Worm (Caenorhabditis elegans): Measurements from ENCODE around the gene nit-1.

Gene nit-1

DNA sequence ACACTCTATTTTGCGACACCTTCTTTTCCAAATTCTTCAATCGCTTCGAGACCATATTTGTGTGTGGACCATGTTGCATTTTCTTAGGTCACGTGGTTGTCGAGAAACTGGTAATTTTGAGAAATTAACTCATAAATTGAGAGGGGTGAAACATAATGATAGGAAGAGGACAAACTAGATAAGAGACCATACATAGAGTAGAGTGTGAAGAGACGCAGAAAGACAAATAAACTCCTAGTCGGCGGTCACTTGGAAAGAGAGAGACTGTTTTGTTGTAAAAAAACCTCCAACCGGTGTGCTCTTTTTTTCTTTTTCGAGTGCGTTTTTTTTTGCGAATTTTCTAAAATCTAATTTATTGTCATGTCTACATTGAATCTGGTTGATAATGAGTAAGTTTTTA, 38.0 kb downstream of the nit-1 start, which contains the start of gene R10E9.3:
Gene R10E9.3 (plus strand): TSS at position 235 of the 400 bp plus-strand sequence.
- TF ChIP-seq mdl-1 (tag; optimal IDR thresholded peaks at IDR 0.05): peak in 1 of 2 experiments; percentile 5
- TF ChIP-seq pqm-1 (tag; optimal IDR thresholded peaks at IDR 0.05): no peak
- TF ChIP-seq nhr-28 (tag; optimal IDR thresholded peaks at IDR 0.05): no peak
- TF ChIP-seq elt-2 (tag; optimal IDR thresholded peaks at IDR 0.05): peak; percentile 10
- no peak for TF ChIP-seq efl-1 (optimal IDR thresholded peaks at IDR 0.05)
- peak in 1 of 2 experiments; percentile 83 for TF ChIP-seq efl-1 (GFP tag; optimal IDR thresholded peaks at IDR 0.05 in 1 of 2)
- peak in 1 of 2 experiments; percentile 40 for TF ChIP-seq lin-35 (GFP tag; optimal IDR thresholded peaks at IDR 0.05)
- TF ChIP-seq nhr-20 (tag; optimal IDR thresholded peaks at IDR 0.05): peak; percentile 32

DNA sequence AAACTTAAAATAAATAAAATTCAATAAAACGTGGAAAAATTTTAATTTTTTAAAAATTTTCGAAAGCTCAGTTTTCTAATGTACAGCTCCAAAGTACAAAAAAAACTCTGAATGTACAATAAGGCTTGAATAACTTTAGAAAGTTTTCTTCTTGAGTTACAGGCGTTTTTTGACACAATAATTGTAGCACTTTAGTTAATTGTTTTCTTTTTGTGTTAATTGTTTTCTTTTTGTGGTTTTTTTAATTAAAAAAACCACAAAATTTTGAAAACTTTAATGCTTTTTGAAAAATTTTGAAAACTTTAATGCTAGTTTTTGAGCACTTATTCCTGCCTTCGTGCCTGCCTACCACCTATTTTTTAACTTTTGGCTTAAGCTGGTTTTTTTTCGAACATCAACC, 42.2 kb downstream of the nit-1 start, which contains the start of gene R10E9.2:
Gene R10E9.2 (minus strand): TSS at position 101 of the 400 bp plus-strand sequence.
- TF ChIP-seq nhr-85 (tag) (peak; percentile 36), skn-1 (tag; optimal IDR thresholded peaks at IDR 0.05) (no peak), fkh-8 (tag; optimal IDR thresholded peaks at IDR 0.05) (no peak), mdl-1 (tag; optimal IDR thresholded peaks at IDR 0.05) (no peak)

DNA sequence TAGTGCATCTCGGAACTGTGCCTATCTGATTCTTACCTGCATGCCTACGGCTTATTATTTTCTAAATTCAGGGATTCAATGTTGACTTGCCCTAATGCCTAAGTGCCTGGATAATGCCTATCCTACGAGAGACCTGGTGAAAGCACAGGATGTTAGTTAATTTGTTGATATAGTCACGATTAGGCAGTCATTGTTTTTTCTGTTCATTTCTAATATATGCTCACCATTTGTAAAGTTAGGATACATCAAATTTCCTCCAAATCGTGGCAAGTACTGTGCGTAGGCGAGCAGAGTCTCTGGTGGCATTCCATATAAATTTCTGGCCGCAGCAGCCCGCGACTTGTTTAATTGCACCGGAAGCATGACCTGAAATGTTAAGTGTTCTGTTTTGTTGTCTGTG, 44.1 kb downstream of the nit-1 start:
- TF ChIP-seq mef-2 (tag; optimal IDR thresholded peaks at IDR 0.05) (no peak), ets-5 (GFP tag; IDR thresholded peaks at IDR 0.05) (no peak), nhr-20 (tag; optimal IDR thresholded peaks at IDR 0.05) (no peak), aly-2 (tag; optimal IDR thresholded peaks at IDR 0.05) (no peak), sox-4 (tag; optimal IDR thresholded peaks at IDR 0.05) (no peak), ztf-11 (tag; optimal IDR thresholded peaks at IDR 0.05) (no peak), ama-1 (optimal IDR thresholded peaks at IDR 0.05) (no peak), lin-14 (GFP tag; optimal IDR thresholded peaks at IDR 0.05) (no peak)

DNA sequence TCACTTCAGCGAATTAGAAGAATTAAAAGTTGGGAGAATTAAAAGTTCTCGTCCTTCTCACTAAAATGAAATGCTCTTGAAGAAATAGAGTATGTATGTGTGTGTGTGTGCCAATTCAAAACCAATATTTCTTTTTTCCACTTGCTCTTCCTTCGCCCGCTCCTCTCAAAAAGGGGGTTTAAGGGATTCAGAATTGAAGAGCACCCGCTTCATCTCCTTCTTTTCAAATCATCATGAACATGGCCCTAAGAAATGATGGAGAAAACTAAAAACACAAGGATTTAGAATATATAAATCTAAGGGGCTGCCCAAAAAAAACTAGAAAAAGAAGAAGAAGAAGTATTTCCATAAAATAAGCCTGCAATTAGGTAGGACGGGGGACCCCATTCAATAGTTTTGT, 47.1 kb downstream of the nit-1 start:
- no peak for TF ChIP-seq tlp-1 (tag; optimal IDR thresholded peaks at IDR 0.05)
- TF ChIP-seq unc-86 (tag; optimal IDR thresholded peaks at IDR 0.05): no peak
- peak; percentile 45 for TF ChIP-seq lin-14 (GFP tag; optimal IDR thresholded peaks at IDR 0.05)
- no peak for TF ChIP-seq tbx-2 (tag; optimal IDR thresholded peaks at IDR 0.05)
- no peak for TF ChIP-seq ceh-63 (GFP tag; optimal IDR thresholded peaks at IDR 0.05)
- no peak for TF ChIP-seq snu-23 (GFP tag; optimal IDR thresholded peaks at IDR 0.05)
- TF ChIP-seq pag-3 (tag; optimal IDR thresholded peaks at IDR 0.05; ENCODE audit: borderline replicate concordance, insufficient read depth): no peak
- TF ChIP-seq nhr-47 (tag; optimal IDR thresholded peaks at IDR 0.05): no peak
- TF ChIP-seq grh-1 (GFP tag; IDR thresholded peaks at IDR 0.05): no peak
- TF ChIP-seq efl-1 (optimal IDR thresholded peaks at IDR 0.05): no peak
- TF ChIP-seq efl-1 (GFP tag; optimal IDR thresholded peaks at IDR 0.05 in 1 of 2): peak in 1 of 2 experiments; percentile 61
- no peak for TF ChIP-seq nhr-237 (tag; optimal IDR thresholded peaks at IDR 0.05)
- no peak for TF ChIP-seq ces-1 (GFP tag; optimal IDR thresholded peaks at IDR 0.05)
- TF ChIP-seq nhr-11 (tag; optimal IDR thresholded peaks at IDR 0.05): no peak
- TF ChIP-seq nhr-19 (GFP tag; conservative IDR thresholded peaks at IDR 0.05): no peak
- TF ChIP-seq nhr-71 (tag; optimal IDR thresholded peaks at IDR 0.05): no peak
- TF ChIP-seq unc-98 (GFP tag; IDR thresholded peaks at IDR 0.05): no peak

DNA sequence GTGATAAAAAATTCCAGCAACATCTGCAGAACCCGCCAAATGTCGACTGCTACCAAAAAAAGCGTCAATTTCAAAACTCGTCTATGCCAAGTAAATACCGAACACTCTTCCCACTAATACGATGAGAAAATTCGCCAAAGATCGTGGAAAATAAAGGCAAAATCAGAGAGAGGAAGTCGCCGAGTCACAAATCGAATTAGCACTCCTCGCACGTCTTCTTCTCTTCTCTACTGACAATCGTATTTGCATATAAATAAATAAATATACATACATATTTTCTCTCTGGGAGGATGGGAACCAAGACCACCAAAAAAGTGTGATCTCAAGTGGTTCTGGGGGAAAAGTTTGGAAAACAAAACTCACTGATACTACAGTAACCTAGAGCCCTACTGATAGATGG, 48.4 kb downstream of the nit-1 start:
- TF ChIP-seq efl-3 (GFP tag; optimal IDR thresholded peaks at IDR 0.05) (no peak), ces-1 (GFP tag; optimal IDR thresholded peaks at IDR 0.05) (peak; percentile 3), xbp-1 (tag; optimal IDR thresholded peaks at IDR 0.05) (no peak), lin-14 (GFP tag; optimal IDR thresholded peaks at IDR 0.05) (peak; percentile 50), fkh-10 (GFP tag; optimal IDR thresholded peaks at IDR 0.05) (peak; percentile 40), ama-1 (optimal IDR thresholded peaks at IDR 0.05) (no peak), ceh-8 (GFP tag; optimal IDR thresholded peaks at IDR 0.05) (peak; percentile 26)
